Fruit fly (Drosophila melanogaster) whole organism, adult: ENCODE data around the gene CG42826.
A peak's percentile ranks its signal among the peaks of the same experiment; 100 is the strongest.

Experiments
- CG11617 ChIP-seq: fragments of 200-800 bp; sonication (Bioruptor generic); optimal IDR thresholded peaks from 2 replicates; lab custom pipeline; 2017; ENCODE audit warnings: mild to moderate bottlenecking, missing biosample characterization, missing genetic modification reagents, missing genetic modification characterization
- CG12768 ChIP-seq: fragments of 200-800 bp; sonication (Bioruptor generic); optimal IDR thresholded peaks from 2 replicates; lab custom pipeline; 2017; ENCODE audit warnings: missing biosample characterization, missing genetic modification characterization, mild to moderate bottlenecking, moderate library complexity, missing genetic modification reagents
- CG14711 ChIP-seq: fragments of 200-800 bp; sonication (Bioruptor generic); optimal IDR thresholded peaks from 2 replicates; lab custom pipeline; 2018; ENCODE audit warnings: missing biosample characterization, mild to moderate bottlenecking, missing genetic modification characterization, moderate library complexity
- CG33017 ChIP-seq: fragments of 200-800 bp; sonication (Bioruptor generic); optimal IDR thresholded peaks from 2 replicates; lab custom pipeline; 2018; ENCODE audit warnings: missing biosample characterization, mild to moderate bottlenecking, missing genetic modification characterization, moderate library complexity
- CG7045 ChIP-seq: fragments of 200-800 bp; sonication (Bioruptor generic); optimal IDR thresholded peaks from 2 replicates; lab custom pipeline; 2017; ENCODE audit warnings: missing biosample characterization, mild to moderate bottlenecking, missing genetic modification characterization
- CG7101 ChIP-seq: fragments of 200-800 bp; sonication (Bioruptor generic); optimal IDR thresholded peaks from 2 replicates; lab custom pipeline; 2018; ENCODE audit warnings: missing biosample characterization, mild to moderate bottlenecking, missing genetic modification characterization, moderate library complexity
- Clk ChIP-seq: fragments of 200-800 bp; sonication (Bioruptor generic); optimal IDR thresholded peaks from 2 replicates; lab custom pipeline; 2017; ENCODE audit warnings: missing biosample characterization, missing genetic modification characterization
- Crg-1 ChIP-seq: fragments of 200-800 bp; sonication (Bioruptor generic); optimal IDR thresholded peaks from 2 replicates; lab custom pipeline; 2016; ENCODE audit warnings: missing biosample characterization, missing genetic modification characterization
- Mnt ChIP-seq: fragments of 200-800 bp; sonication (Bioruptor generic); optimal IDR thresholded peaks from 2 replicates; lab custom pipeline; 2016; ENCODE audit warnings: missing biosample characterization, mild to moderate bottlenecking, missing genetic modification characterization
- bab1 ChIP-seq: fragments of 200-800 bp; sonication (Bioruptor generic); optimal IDR thresholded peaks from 3 replicates; lab custom pipeline; 2019; ENCODE audit warnings: missing biosample characterization, mild to moderate bottlenecking, missing genetic modification characterization, moderate library complexity
- cic ChIP-seq: fragments of 200-800 bp; sonication (Bioruptor generic); optimal IDR thresholded peaks from 2 replicates; lab custom pipeline; 2017; ENCODE audit warnings: missing biosample characterization, mild to moderate bottlenecking, missing genetic modification characterization, moderate library complexity
- cnc ChIP-seq, 2 experiments: fragments of >200 bp; optimal IDR thresholded peaks; 2 replicates each; lab custom pipeline; 2017
- kay ChIP-seq: fragments of 200-800 bp; sonication (Bioruptor generic); peaks from one replicate; lab custom pipeline; 2016; ENCODE audit warnings: missing biosample characterization, missing genetic modification characterization, borderline replicate concordance
- ovo ChIP-seq: fragments of 200-800 bp; sonication (Bioruptor generic); optimal IDR thresholded peaks from 2 replicates; lab custom pipeline; 2016; ENCODE audit warnings: missing biosample characterization, missing genetic modification characterization
- pad ChIP-seq: fragments of 200-800 bp; sonication (Bioruptor generic); optimal IDR thresholded peaks from 3 replicates; lab custom pipeline; 2017; ENCODE audit warnings: missing biosample characterization, missing genetic modification characterization, mild to moderate bottlenecking, moderate library complexity, missing genetic modification reagents
- tj ChIP-seq: fragments of 200-800 bp; sonication (Bioruptor generic); optimal IDR thresholded peaks from 3 replicates; lab custom pipeline; 2017; ENCODE audit warnings: missing biosample characterization, mild to moderate bottlenecking, missing genetic modification characterization, moderate library complexity
- toe ChIP-seq: fragments of 200-800 bp; sonication (Bioruptor generic); optimal IDR thresholded peaks from 2 replicates; lab custom pipeline; 2016; ENCODE audit warnings: missing biosample characterization, missing genetic modification characterization

CG42826 gene

DNA sequence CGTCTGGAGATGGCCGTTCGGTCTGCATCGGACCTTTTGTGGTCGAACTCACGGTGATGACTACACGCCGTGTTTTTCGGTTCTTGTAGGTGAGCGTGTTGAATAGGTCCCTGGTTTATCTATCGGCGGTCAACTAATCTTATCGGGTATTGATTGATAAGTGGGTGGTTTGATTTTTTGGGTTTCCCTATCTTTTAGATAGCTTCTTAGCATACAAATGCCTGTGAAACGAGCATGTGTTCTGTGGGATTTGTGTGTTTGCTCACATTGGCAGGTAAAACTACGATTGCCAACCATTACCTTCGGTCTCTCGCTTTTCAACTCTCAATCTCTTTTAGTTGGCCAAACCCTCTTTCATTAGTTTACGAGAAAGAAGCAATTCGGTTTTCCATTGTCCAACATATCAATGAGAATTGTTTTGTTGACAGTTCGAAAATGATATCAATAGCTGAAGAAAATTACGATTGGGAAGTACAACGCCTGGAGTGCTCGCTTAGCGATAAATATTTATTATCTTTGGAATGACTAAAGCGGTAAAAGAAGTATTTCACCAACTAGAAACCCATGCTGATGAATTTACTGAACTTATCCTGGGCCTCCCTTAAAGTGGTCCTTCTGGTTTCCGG is 8.3 kb downstream of the CG42826 start, which contains the start of gene CG32053:
CG32053 (minus strand) TSS at position 69 of the 626 bp plus-strand sequence.
- no peak for TF ChIP-seq CG7045 (GFP tag; lab: Kevin White, UChicago)
- TF ChIP-seq kay (GFP tag; lab: Kevin White, UChicago), result peak; percentile 56
- TF ChIP-seq cic (GFP tag; lab: Kevin White, UChicago), result peak; percentile 14

DNA sequence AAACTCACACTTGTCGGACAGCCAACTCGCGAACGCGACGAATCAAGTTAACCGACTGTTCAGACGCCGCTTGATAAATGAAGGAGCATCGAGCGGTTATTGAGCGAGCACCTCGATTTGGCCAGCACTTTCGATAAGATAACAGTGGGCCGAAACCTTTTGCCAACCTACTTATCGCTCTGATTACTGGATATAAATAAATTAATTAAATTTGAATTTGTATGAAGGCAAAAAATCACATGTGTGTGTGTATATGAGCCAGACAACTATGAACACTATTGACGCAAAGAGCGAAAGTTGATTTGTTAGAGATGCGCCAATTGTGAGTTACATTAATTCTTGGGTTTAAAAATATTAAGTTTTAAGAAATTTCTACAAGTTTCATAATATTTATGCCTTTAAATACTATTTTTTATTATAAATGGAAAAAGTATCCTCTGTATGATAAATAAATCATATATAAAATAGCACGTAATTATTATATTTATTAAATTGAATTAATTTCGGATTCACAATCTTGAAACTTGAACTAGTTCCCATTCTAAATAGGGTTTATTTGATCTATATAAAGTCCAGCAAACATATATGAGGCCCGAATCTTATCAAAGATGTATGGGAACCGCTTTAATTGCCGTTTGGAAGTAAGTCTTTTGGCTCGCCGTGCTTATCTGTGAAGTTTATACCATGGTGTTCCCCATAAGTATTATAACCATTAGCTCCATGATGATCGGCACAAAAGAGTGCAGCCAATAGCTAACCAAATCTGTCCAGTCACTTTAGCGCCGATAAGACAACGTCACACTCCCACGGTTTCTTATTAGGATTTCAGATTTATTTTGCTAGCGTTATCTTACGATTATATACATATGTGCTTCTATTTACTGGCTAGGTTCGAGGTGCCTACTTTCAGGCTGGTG is 11.1 kb downstream of the CG42826 start, which contains the start of gene CG14160:
CG14160 (minus strand) TSS at position 51 of the 917 bp plus-strand sequence.
- TF ChIP-seq cnc (optimal IDR thresholded peaks at IDR 0.05; lab: Kevin White, UChicago), result peak in 1 of 2 experiments; percentile 79
- TF ChIP-seq ovo (GFP tag; lab: Kevin White, UChicago), result no peak
- TF ChIP-seq CG14711 (tag; lab: Kevin White, UChicago), result peak; percentile 5

DNA sequence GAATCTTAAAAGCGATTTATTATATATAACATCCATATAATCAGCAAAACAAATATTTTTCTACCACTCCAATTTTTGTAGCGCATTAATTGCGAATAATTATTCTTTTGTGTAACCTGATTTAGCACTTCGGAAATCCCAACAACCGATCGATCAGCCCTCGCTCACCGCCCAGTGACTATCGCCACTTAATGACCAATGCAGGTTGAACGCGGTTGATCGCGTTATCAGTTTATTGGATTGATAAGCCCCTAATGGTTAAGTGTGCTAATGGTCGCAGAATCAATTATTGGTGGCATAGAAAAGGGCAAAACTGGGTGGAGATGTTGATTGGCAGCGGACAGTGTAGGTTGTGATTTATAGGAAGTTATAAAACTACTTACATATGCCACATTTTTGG is 12.3 kb downstream of the CG42826 start:
- TF ChIP-seq tj (GFP tag; lab: Kevin White, UChicago) (no peak), kay (GFP tag; lab: Kevin White, UChicago) (peak; percentile 43)

DNA sequence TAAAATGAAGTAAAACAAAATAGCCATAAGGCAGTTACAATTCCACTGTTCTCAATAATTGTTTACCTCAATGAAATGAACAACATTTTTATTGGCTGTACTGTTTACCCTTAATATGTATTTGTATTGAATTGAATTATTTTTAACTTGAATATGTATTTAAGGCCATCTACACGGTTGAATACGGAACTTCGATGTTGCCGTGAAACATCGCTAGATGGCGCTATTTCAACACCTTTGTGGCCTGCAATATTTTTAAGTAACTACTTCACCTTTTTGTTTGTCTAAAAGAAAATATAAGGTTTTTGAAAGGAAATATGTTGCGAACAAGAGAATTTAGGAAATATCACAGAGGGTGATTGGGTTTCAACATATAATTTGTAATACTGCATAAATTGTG is 22.1 kb downstream of the CG42826 start:
- no peak for TF ChIP-seq ovo (GFP tag; lab: Kevin White, UChicago)
- no peak for TF ChIP-seq CG33017 (tag; lab: Kevin White, UChicago)
- TF ChIP-seq cnc (optimal IDR thresholded peaks at IDR 0.05; lab: Kevin White, UChicago), result no peak
- no peak for TF ChIP-seq CG7101 (tag; lab: Kevin White, UChicago)
- TF ChIP-seq CG12768 (GFP tag; lab: Kevin White, UChicago), result no peak

DNA sequence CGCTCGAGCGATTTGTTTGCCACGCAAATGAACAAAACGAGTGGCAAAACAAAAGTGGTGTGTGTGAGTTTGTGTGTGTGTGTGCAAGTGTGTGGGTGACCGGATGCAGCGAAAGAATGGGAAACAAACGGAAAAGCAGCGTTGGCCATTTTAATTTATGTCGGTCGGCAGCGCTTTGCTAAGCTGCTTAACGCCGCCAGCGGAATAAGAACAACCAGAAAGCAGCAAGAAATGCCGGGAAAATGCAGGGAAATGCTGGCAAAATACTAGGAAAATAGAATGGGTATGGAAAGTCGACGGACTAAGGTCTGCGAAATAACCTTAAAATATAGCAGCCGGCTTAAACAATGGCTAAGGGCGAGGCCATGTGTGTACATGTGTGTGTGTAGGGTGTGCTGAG is 48.1 kb downstream of the CG42826 start:
- TF ChIP-seq CG7045 (GFP tag; lab: Kevin White, UChicago) (no peak), kay (GFP tag; lab: Kevin White, UChicago) (no peak), toe (GFP tag; lab: Kevin White, UChicago) (no peak), ovo (GFP tag; lab: Kevin White, UChicago) (no peak), CG11617 (GFP tag; lab: Kevin White, UChicago) (no peak), CG33017 (tag; lab: Kevin White, UChicago) (no peak), Mnt (GFP tag; lab: Kevin White, UChicago) (no peak), CG14711 (tag; lab: Kevin White, UChicago) (no peak), pad (GFP tag; lab: Kevin White, UChicago) (no peak), CG7101 (tag; lab: Kevin White, UChicago) (no peak), bab1 (no peak), tj (GFP tag; lab: Kevin White, UChicago) (no peak), cnc (optimal IDR thresholded peaks at IDR 0.05; lab: Kevin White, UChicago) (no peak), Clk (GFP tag; lab: Kevin White, UChicago) (no peak), Crg-1 (GFP tag; lab: Kevin White, UChicago) (no peak), CG12768 (GFP tag; lab: Kevin White, UChicago) (no peak)
